Fruit fly (Drosophila melanogaster) whole organism, pupa: ENCODE measurements around the gene Sdr.

Experiments
- CG10348 ChIP-seq: fragments of 200-800 bp; sonication (Bioruptor generic); IDR thresholded peaks from 2 replicates; pipeline ENCODE4 v1.3.6; 2022; ENCODE audit warnings: missing biosample characterization, missing genetic modification characterization
- CG12605 ChIP-seq: fragments of 200-800 bp; sonication (Bioruptor generic); IDR thresholded peaks from 2 replicates; pipeline ENCODE4 v1.3.6; 2022; ENCODE audit warnings: missing biosample characterization, missing genetic modification characterization
- CG13204 ChIP-seq: fragments of 200-800 bp; sonication (Bioruptor generic); optimal IDR thresholded peaks from 2 replicates; lab custom pipeline; 2018; ENCODE audit warnings: missing biosample characterization, mild to moderate bottlenecking, missing genetic modification characterization, moderate library complexity
- CG14655 ChIP-seq: fragments of 200-800 bp; sonication (Bioruptor generic); optimal IDR thresholded peaks from 3 replicates; lab custom pipeline; 2017; ENCODE audit warnings: mild to moderate bottlenecking, missing biosample characterization, missing genetic modification reagents, missing genetic modification characterization
- CG15710 ChIP-seq: fragments of 200-800 bp; sonication (Bioruptor generic); optimal IDR thresholded peaks from 2 replicates; lab custom pipeline; 2018; ENCODE audit warnings: missing biosample characterization, mild to moderate bottlenecking, missing genetic modification characterization, moderate library complexity
- CG17806 ChIP-seq: fragments of 200-800 bp; sonication (Bioruptor generic); optimal IDR thresholded peaks from 2 replicates; lab custom pipeline; 2018; ENCODE audit warnings: missing biosample characterization, mild to moderate bottlenecking, missing genetic modification characterization, moderate library complexity
- CG32121 ChIP-seq: fragments of 200-800 bp; sonication (Bioruptor generic); IDR thresholded peaks from 2 replicates; pipeline ENCODE4 v1.3.6; 2022; ENCODE audit warnings: missing biosample characterization, missing genetic modification characterization
- CG34367 ChIP-seq: fragments of 200-800 bp; sonication (Bioruptor generic); optimal IDR thresholded peaks from 2 replicates; lab custom pipeline; 2018; ENCODE audit warnings: missing biosample characterization, mild to moderate bottlenecking, missing genetic modification characterization
- CG4496 ChIP-seq: fragments of 200-800 bp; sonication (Bioruptor generic); IDR thresholded peaks from 3 replicates; pipeline ENCODE4 v1.3.6; 2022; ENCODE audit warnings: missing biosample characterization, missing genetic modification characterization
- CG8159 ChIP-seq: fragments of 200-800 bp; sonication (Bioruptor generic); optimal IDR thresholded peaks from 3 replicates; lab custom pipeline; 2018; ENCODE audit warnings: missing biosample characterization, mild to moderate bottlenecking, missing genetic modification characterization, moderate library complexity
- CG8301 ChIP-seq: fragments of 200-800 bp; sonication (Bioruptor generic); optimal IDR thresholded peaks from 2 replicates; lab custom pipeline; 2018; ENCODE audit warnings: missing biosample characterization, mild to moderate bottlenecking, missing genetic modification characterization
- CG9948 ChIP-seq: fragments of 200-800 bp; sonication (Bioruptor generic); optimal IDR thresholded peaks from 2 replicates; lab custom pipeline; 2018; ENCODE audit warnings: missing biosample characterization, mild to moderate bottlenecking, missing genetic modification characterization, moderate library complexity
- D1 ChIP-seq: fragments of 200-800 bp; sonication (Bioruptor generic); optimal IDR thresholded peaks from 2 replicates; lab custom pipeline; 2018; ENCODE audit warnings: missing biosample characterization, mild to moderate bottlenecking, missing genetic modification characterization, moderate library complexity
- Ets98B ChIP-seq: fragments of 200-800 bp; sonication (Bioruptor generic); IDR thresholded peaks from 2 replicates; pipeline ENCODE4 v1.3.6; 2022; ENCODE audit warnings: missing biosample characterization, missing genetic modification characterization
- Pif1A ChIP-seq: fragments of 200-800 bp; sonication (Bioruptor generic); optimal IDR thresholded peaks from 3 replicates; lab custom pipeline; 2016; ENCODE audit warnings: missing biosample characterization, missing genetic modification characterization
- Pif1B ChIP-seq: fragments of 200-800 bp; sonication (Bioruptor generic); optimal IDR thresholded peaks from 3 replicates; lab custom pipeline; 2016; ENCODE audit warnings: missing biosample characterization, missing genetic modification characterization
- Snoo ChIP-seq: fragments of 200-800 bp; sonication (Bioruptor generic); optimal IDR thresholded peaks from 3 replicates; lab custom pipeline; 2017; ENCODE audit warnings: missing biosample characterization, mild to moderate bottlenecking, missing genetic modification characterization, inconsistent platforms
- fd96Ca ChIP-seq: fragments of 200-800 bp; sonication (Bioruptor generic); IDR thresholded peaks from 3 replicates; pipeline ENCODE4 v1.3.6; 2022; ENCODE audit warnings: missing biosample characterization, missing genetic modification characterization
- gl ChIP-seq: fragments of 200-800 bp; sonication (Bioruptor generic); optimal IDR thresholded peaks from 2 replicates; lab custom pipeline; 2018; ENCODE audit warnings: missing biosample characterization, mild to moderate bottlenecking, missing genetic modification characterization
- rn ChIP-seq: fragments of 200-800 bp; sonication (Bioruptor generic); IDR thresholded peaks from 2 replicates; pipeline ENCODE4 v1.3.6; 2022; ENCODE audit warnings: missing biosample characterization, missing genetic modification characterization

Gene Sdr

dm6 chr3R:14917927-14918829 is at the start of gene Sdr:
Sdr (plus strand) TSS chr3R:14918628.
- TF ChIP-seq Snoo: peak; percentile 38
- TF ChIP-seq CG9948 (tag; lab: Kevin White, UChicago): peak; percentile 62
- no peak; the same call in 1 of the 2 replicates for TF ChIP-seq CG12605 (GFP tag; lab: Robert Waterston, UW)
- TF ChIP-seq CG4496 (GFP tag; lab: Robert Waterston, UW): no peak
- TF ChIP-seq CG15710 (tag; lab: Kevin White, UChicago): peak; percentile 68
- TF ChIP-seq CG10348 (GFP tag; lab: Robert Waterston, UW): no peak
- TF ChIP-seq rn: peak; percentile 24; the same call in 1 of the 2 replicates
- peak; percentile 36 for TF ChIP-seq CG14655 (GFP tag; lab: Kevin White, UChicago)
- peak; percentile 69 for TF ChIP-seq CG8159
- peak; percentile 25 for TF ChIP-seq Pif1A (GFP tag; lab: Kevin White, UChicago)
- TF ChIP-seq gl (tag; lab: Kevin White, UChicago): peak; percentile 22
- no peak for TF ChIP-seq D1
- TF ChIP-seq Pif1B (GFP tag; lab: Kevin White, UChicago): peak; percentile 4
- TF ChIP-seq CG8301 (tag; lab: Kevin White, UChicago): no peak
- peak; percentile 50 for TF ChIP-seq CG34367 (tag; lab: Kevin White, UChicago)
- TF ChIP-seq, all 21 proteins: peak for 10

- TF ChIP-seq CG12605 (GFP tag; lab: Robert Waterston, UW): peak; percentile 37; the same call in 1 of the 2 replicates
- TF ChIP-seq fd96Ca: no peak
These were observed 45.1 kb upstream of the Sdr start for dm6 chr3R:14873345-14873744.

dm6 chr3R:14875274-14875964 is 43.0 kb upstream of the Sdr start, which contains the start of gene btsz:
btsz (minus strand) TSS chr3R:14875488.
- no peak for TF ChIP-seq gl (tag; lab: Kevin White, UChicago)
- TF ChIP-seq CG17806 (tag; lab: Kevin White, UChicago): no peak
- no peak for TF ChIP-seq CG32121 (GFP tag; lab: Robert Waterston, UW)
- no peak for TF ChIP-seq CG8159
- TF ChIP-seq CG13204 (GFP tag; lab: Kevin White, UChicago): no peak
- no peak for TF ChIP-seq CG15710 (tag; lab: Kevin White, UChicago)
- TF ChIP-seq Ets98B (GFP tag; lab: Robert Waterston, UW): no peak
- no peak for TF ChIP-seq CG12605 (GFP tag; lab: Robert Waterston, UW)
- no peak for TF ChIP-seq CG8301 (tag; lab: Kevin White, UChicago)

- TF ChIP-seq CG12605 (GFP tag; lab: Robert Waterston, UW) (peak; percentile 60; the same call in 1 of the 2 replicates), CG32121 (GFP tag; lab: Robert Waterston, UW) (no peak)
These were observed 42.5 kb upstream of the Sdr start for dm6 chr3R:14875965-14876331.

dm6 chr3R:14878145-14878544 is 40.3 kb upstream of the Sdr start:
- TF ChIP-seq CG8301 (tag; lab: Kevin White, UChicago): no peak

dm6 chr3R:14879207-14879863 is 39.1 kb upstream of the Sdr start, which contains the start of gene CG3631:
CG3631 (plus strand) TSS chr3R:14879457.
- peak; percentile 53 for TF ChIP-seq CG32121 (GFP tag; lab: Robert Waterston, UW)
- peak; percentile 29; the same call in 1 of the 2 replicates for TF ChIP-seq Ets98B (GFP tag; lab: Robert Waterston, UW)
- no peak for TF ChIP-seq D1

- TF ChIP-seq Ets98B (GFP tag; lab: Robert Waterston, UW) (no peak), CG14655 (GFP tag; lab: Kevin White, UChicago) (no peak), CG4496 (GFP tag; lab: Robert Waterston, UW) (no peak), CG34367 (tag; lab: Kevin White, UChicago) (no peak), gl (tag; lab: Kevin White, UChicago) (no peak), CG8301 (tag; lab: Kevin White, UChicago) (no peak), CG8159 (no peak), Pif1A (GFP tag; lab: Kevin White, UChicago) (no peak), CG9948 (tag; lab: Kevin White, UChicago) (no peak), rn (no peak), CG15710 (tag; lab: Kevin White, UChicago) (no peak), CG17806 (tag; lab: Kevin White, UChicago) (no peak)
These were observed 37.6 kb upstream of the Sdr start for dm6 chr3R:14880861-14881260.
